Worm (Caenorhabditis elegans) whole organism, L4 larva: Measurements from ENCODE around the gene mltn-13.

Experiments
- F37D6.2 ChIP-seq: sonication (generic microtip); optimal IDR thresholded peaks from 2 replicates; lab custom pipeline; 2016; ENCODE audit warnings: mild to moderate bottlenecking, missing genetic modification characterization, missing compliant biosample characterization
- R02D3.7 ChIP-seq: fragments of 150-350 bp; sonication (generic microtip); optimal IDR thresholded peaks from 3 replicates; lab custom pipeline; 2014; ENCODE audit warnings: missing biosample characterization, missing genetic modification characterization
- aha-1 ChIP-seq: fragments of 150-350 bp; peaks from one replicate; lab custom pipeline; 2014; ENCODE audit warnings: missing biosample characterization, missing genetic modification characterization
- attf-4 ChIP-seq: sonication (generic microtip); optimal IDR thresholded peaks from 3 replicates; lab custom pipeline; 2017; ENCODE audit warnings: missing biosample characterization, missing genetic modification characterization
- ceh-20 ChIP-seq: fragments of 200-800 bp; sonication (Bioruptor generic); IDR thresholded peaks from 2 replicates; pipeline ENCODE4 v1.3.6; 2022; ENCODE audit warnings: missing genetic modification reagents, missing genetic modification characterization, missing compliant biosample characterization
- ceh-82 ChIP-seq: sonication (generic microtip); optimal IDR thresholded peaks from 2 replicates; lab custom pipeline; 2017; ENCODE audit warnings: missing biosample characterization, missing genetic modification characterization
- daf-16 ChIP-seq, 3 experiments: sonication (generic microtip); optimal IDR thresholded peaks; 2 replicates each; lab custom pipeline; 2016 to 2017; ENCODE audit warnings: missing genetic modification characterization in 3 of 3, missing genetic modification reagents in 3 of 3, mild to moderate bottlenecking in 2 of 3, missing compliant biosample characterization in 2 of 3, missing biosample characterization in 1 of 3, moderate library complexity in 1 of 3
- dmd-6 ChIP-seq: fragments of 200-800 bp; sonication (Bioruptor generic); IDR thresholded peaks from 2 replicates; pipeline ENCODE4 v1.3.6; 2022; ENCODE audit warnings: missing genetic modification reagents, missing genetic modification characterization, missing compliant biosample characterization
- dpl-1 ChIP-seq: fragments of 150-350 bp; optimal IDR thresholded peaks from 2 replicates; lab custom pipeline; 2014; ENCODE audit warnings: missing biosample characterization, missing genetic modification reagents, missing genetic modification characterization
- fkh-10 ChIP-seq: fragments of 150-350 bp; optimal IDR thresholded peaks from 2 replicates; lab custom pipeline; 2014; ENCODE audit warnings: missing biosample characterization, missing genetic modification reagents, missing genetic modification characterization
- fos-1 ChIP-seq: fragments of 150-350 bp; optimal IDR thresholded peaks from 2 replicates; lab custom pipeline; 2014; ENCODE audit warnings: missing biosample characterization, missing genetic modification characterization
- hlh-11 ChIP-seq: fragments of 200-800 bp; sonication (Bioruptor generic); optimal IDR thresholded peaks from 2 replicates; lab custom pipeline; 2018; ENCODE audit warnings: mild to moderate bottlenecking, missing genetic modification characterization, missing compliant biosample characterization
- hlh-30 ChIP-seq: sonication (generic microtip); optimal IDR thresholded peaks from 2 replicates; lab custom pipeline; 2017; ENCODE audit warnings: antibody characterized with exemption, mild to moderate bottlenecking, missing genetic modification characterization, missing compliant biosample characterization; ENCODE audit not compliant: insufficient read depth
- jun-1 ChIP-seq: fragments of 150-350 bp; optimal IDR thresholded peaks from 2 replicates; lab custom pipeline; 2014; ENCODE audit warnings: missing biosample characterization, missing genetic modification reagents, missing genetic modification characterization
- lim-7 ChIP-seq: fragments of 200-800 bp; sonication (Bioruptor generic); IDR thresholded peaks from 2 replicates; pipeline ENCODE4 v1.3.6; 2022; ENCODE audit warnings: missing genetic modification characterization, missing compliant biosample characterization
- lsy-2 ChIP-seq, 2 experiments: fragments of 150-350 bp in 1 of 2; sonication (generic microtip) in 1 of 2; optimal IDR thresholded peaks; 2 replicates each; lab custom pipeline; 2014 to 2017; ENCODE audit warnings: missing biosample characterization in 2 of 2, missing genetic modification characterization in 2 of 2
- madf-5 ChIP-seq, 2 experiments: fragments of 200-800 bp; sonication (Bioruptor generic); IDR thresholded peaks; 2 replicates each; pipeline ENCODE4 v1.3.6; 2022; ENCODE audit warnings: missing compliant biosample characterization in 2 of 2, missing genetic modification characterization in 2 of 2
- madf-9 ChIP-seq: fragments of 200-800 bp; sonication (Bioruptor generic); conservative IDR thresholded peaks from 2 replicates; pipeline ENCODE4 v1.3.6; 2022; ENCODE audit warnings: missing genetic modification reagents, missing genetic modification characterization, missing compliant biosample characterization
- mdl-1 ChIP-seq, 2 experiments: fragments of 150-350 bp in 1 of 2; sonication (generic microtip) in 1 of 2; optimal IDR thresholded peaks; 2 replicates each; lab custom pipeline; 2014 to 2017; ENCODE audit warnings: missing biosample characterization in 2 of 2, missing genetic modification characterization in 2 of 2
- mdt-29 ChIP-seq: fragments of 200-800 bp; sonication (Bioruptor generic); IDR thresholded peaks from 2 replicates; pipeline ENCODE4 v1.3.6; 2022; ENCODE audit warnings: missing genetic modification reagents, missing genetic modification characterization, missing compliant biosample characterization
- mep-1 ChIP-seq: fragments of 150-350 bp; sonication (generic microtip); optimal IDR thresholded peaks from 3 replicates; lab custom pipeline; 2014; ENCODE audit warnings: missing biosample characterization, missing genetic modification characterization
- mxl-2 ChIP-seq: fragments of 200-800 bp; sonication (Bioruptor generic); conservative IDR thresholded peaks from 2 replicates; pipeline ENCODE4 v1.3.6; 2022; ENCODE audit warnings: missing genetic modification reagents, missing genetic modification characterization, missing compliant biosample characterization
- nhr-111 ChIP-seq: fragments of 200-800 bp; sonication (Bioruptor generic); optimal IDR thresholded peaks from 2 replicates; lab custom pipeline; 2018; ENCODE audit warnings: mild to moderate bottlenecking, missing genetic modification characterization, missing compliant biosample characterization
- nhr-28 ChIP-seq: fragments of 150-350 bp; optimal IDR thresholded peaks from 2 replicates; lab custom pipeline; 2014; ENCODE audit warnings: missing biosample characterization, missing genetic modification characterization
- pha-4 ChIP-seq, 2 experiments: fragments of 150-350 bp in 1 of 2; fragments of 200-800 bp in 1 of 2; sonication (Bioruptor generic) in 1 of 2; IDR thresholded peaks in 1 of 2; optimal IDR thresholded peaks in 1 of 2; 2 replicates each; pipeline versions ENCODE4 v1.3.6 to Lab custom; 2014 to 2022; ENCODE audit warnings: missing genetic modification characterization in 2 of 2, missing genetic modification reagents in 2 of 2, missing biosample characterization in 1 of 2, missing compliant biosample characterization in 1 of 2
- pqm-1 ChIP-seq: sonication (generic microtip); optimal IDR thresholded peaks from 2 replicates; lab custom pipeline; 2017; ENCODE audit warnings: missing biosample characterization, missing genetic modification characterization
- spr-3 ChIP-seq: fragments of 200-800 bp; sonication (Bioruptor generic); optimal IDR thresholded peaks from 2 replicates; lab custom pipeline; 2018; ENCODE audit warnings: mild to moderate bottlenecking, missing genetic modification characterization, missing compliant biosample characterization
- tra-1 ChIP-seq: fragments of 200-800 bp; sonication (Bioruptor generic); IDR thresholded peaks from 2 replicates; pipeline ENCODE4 v1.3.6; 2022; ENCODE audit warnings: missing genetic modification reagents, missing genetic modification characterization, missing compliant biosample characterization
- unc-62 ChIP-seq, 3 experiments: fragments of 150-350 bp in 1 of 3; sonication (generic microtip); optimal IDR thresholded peaks in 2 of 3; peaks in 1 of 3; 1 replicate in 1 of 3; 2 replicates in 2 of 3; lab custom pipeline; 2014 to 2017; ENCODE audit warnings: missing biosample characterization in 3 of 3, missing genetic modification characterization in 3 of 3, missing genetic modification reagents in 3 of 3, missing genotype in 1 of 3
- zip-2 ChIP-seq: fragments of 150-350 bp; optimal IDR thresholded peaks from 2 replicates; lab custom pipeline; 2014; ENCODE audit warnings: missing biosample characterization, missing genetic modification characterization
- ztf-7 ChIP-seq: fragments of 150-350 bp; optimal IDR thresholded peaks from 2 replicates; lab custom pipeline; 2014; ENCODE audit warnings: missing biosample characterization, missing genetic modification characterization

The mltn-13 gene

ce11 chrX:4444073-4444472 is 4.1 kb downstream of the mltn-13 start (continued):
- TF ChIP-seq dpl-1 (GFP tag; lab: Kevin White, UChicago): peak; percentile 11
- TF ChIP-seq lim-7: peak; percentile 85
- TF ChIP-seq, all 104 proteins: peak for 60

- no peak for TF ChIP-seq madf-9 (GFP tag; lab: Robert Waterston, UW)
- TF ChIP-seq zip-2 (tag; lab: Kevin White, UChicago): no peak
- TF ChIP-seq ceh-20 (GFP tag; lab: Robert Waterston, UW): no peak
Observed at ce11 chrX:4440641-4441040, 7.5 kb downstream of the mltn-13 start, which contains the start of gene F15A8.1. F15A8.1 (plus strand) TSS chrX:4440941.

- TF ChIP-seq nhr-111 (GFP tag; lab: Kevin White, UChicago) (no peak), mxl-2 (GFP tag; lab: Robert Waterston, UW) (no peak), daf-16 (GFP tag; optimal IDR thresholded peaks at IDR 0.05; lab: Kevin White, UChicago) (no peak), daf-16 (tag; optimal IDR thresholded peaks at IDR 0.05; lab: Kevin White, UChicago) (peak; percentile 80), fos-1 (no peak), unc-62 (GFP tag; optimal IDR thresholded peaks at IDR 0.05 in 1 of 2; lab: Kevin White, UChicago) (no peak), unc-62 (tag; optimal IDR thresholded peaks at IDR 0.05; lab: Kevin White, UChicago) (no peak), pha-4 (GFP tag; IDR thresholded peaks at IDR 0.05; lab: Robert Waterston, UW) (no peak), pha-4 (tag; optimal IDR thresholded peaks at IDR 0.05; lab: Kevin White, UChicago) (peak; percentile 61), spr-3 (GFP tag; lab: Kevin White, UChicago) (no peak)
Observed at ce11 chrX:4439616-4440015, 8.6 kb downstream of the mltn-13 start.

- no peak for TF ChIP-seq daf-16 (GFP tag; optimal IDR thresholded peaks at IDR 0.05; lab: Kevin White, UChicago)
- peak; percentile 28 for TF ChIP-seq daf-16 (tag; optimal IDR thresholded peaks at IDR 0.05; lab: Kevin White, UChicago)
- peak; percentile 2 for TF ChIP-seq hlh-30
- no peak for TF ChIP-seq dmd-6 (GFP tag; lab: Robert Waterston, UW)
- TF ChIP-seq hlh-11: peak; percentile 24
- TF ChIP-seq aha-1 (tag; lab: Kevin White, UChicago): peak; percentile 50
- peak; percentile 99 for TF ChIP-seq nhr-28 (tag; lab: Kevin White, UChicago)
Observed at ce11 chrX:4438823-4439222, 9.4 kb downstream of the mltn-13 start.

ce11 chrX:4437555-4437954 is 10.6 kb downstream of the mltn-13 start, which contains the start of gene cest-26:
cest-26 (minus strand) TSS chrX:4437655.
- TF ChIP-seq daf-16 (GFP tag; optimal IDR thresholded peaks at IDR 0.05; lab: Kevin White, UChicago) (no peak), daf-16 (tag; optimal IDR thresholded peaks at IDR 0.05; lab: Kevin White, UChicago) (peak; percentile 41), nhr-28 (tag; lab: Kevin White, UChicago) (peak; percentile 15), ztf-7 (tag; lab: Kevin White, UChicago) (no peak), tra-1 (no peak), pqm-1 (tag; lab: Kevin White, UChicago) (peak; percentile 31)
- TF ChIP-seq, all 104 proteins: peak for 3

ce11 chrX:4435396-4435795 is 12.8 kb downstream of the mltn-13 start:
- 0 out of 4 replicates have a peak, but pooled peaks of 1 of the 2 experiments have one; percentile 55 for TF ChIP-seq madf-5 (GFP tag; IDR thresholded peaks at IDR 0.05; lab: Robert Waterston, UW)
- no peak for TF ChIP-seq mep-1 (tag; lab: Kevin White, UChicago)
- peak in 1 of 2 experiments; percentile 80 for TF ChIP-seq unc-62 (GFP tag; optimal IDR thresholded peaks at IDR 0.05 in 1 of 2; lab: Kevin White, UChicago)
- no peak for TF ChIP-seq unc-62 (tag; optimal IDR thresholded peaks at IDR 0.05; lab: Kevin White, UChicago)

- TF ChIP-seq fkh-10 (GFP tag; lab: Kevin White, UChicago) (peak; percentile 28), mdl-1 (tag; optimal IDR thresholded peaks at IDR 0.05; lab: Kevin White, UChicago) (no peak), unc-62 (GFP tag; optimal IDR thresholded peaks at IDR 0.05 in 1 of 2; lab: Kevin White, UChicago) (peak in 1 of 2 experiments; percentile 84), unc-62 (tag; optimal IDR thresholded peaks at IDR 0.05; lab: Kevin White, UChicago) (no peak), attf-4 (tag; lab: Kevin White, UChicago) (no peak), madf-5 (GFP tag; IDR thresholded peaks at IDR 0.05; lab: Robert Waterston, UW) (no peak), ceh-82 (tag; lab: Kevin White, UChicago) (no peak), R02D3.7 (no peak), lsy-2 (tag; optimal IDR thresholded peaks at IDR 0.05; lab: Kevin White, UChicago) (peak in 1 of 2 experiments; percentile 3), tra-1 (no peak), F37D6.2 (tag; lab: Kevin White, UChicago) (no peak), mdt-29 (GFP tag; lab: Robert Waterston, UW) (no peak), jun-1 (tag; lab: Kevin White, UChicago) (no peak)
Observed at ce11 chrX:4434577-4434976, 13.6 kb downstream of the mltn-13 start.
